Fruit fly (Drosophila melanogaster): Measurements from ENCODE around the gene CG5112.
A peak's percentile ranks its signal among the peaks of the same experiment; 100 is the strongest.

Gene CG5112

dm6 chr3R:25518099-25518567, 26.9 kb downstream of the CG5112 start (continued):
- TF ChIP-seq salr (GFP tag; optimal IDR thresholded peaks at IDR 0.05) (no peak), CG11902 (GFP tag; optimal IDR thresholded peaks at IDR 0.05) (no peak), Gug (GFP tag; IDR thresholded peaks at IDR 0.05) (no peak), Ets21C (GFP tag; optimal IDR thresholded peaks at IDR 0.05) (no peak), Blimp-1 (GFP tag; optimal IDR thresholded peaks at IDR 0.05) (no peak), Sox15 (GFP tag; optimal IDR thresholded peaks at IDR 0.05) (no peak), CG4318 (GFP tag; optimal IDR thresholded peaks at IDR 0.05) (no peak), fkh (GFP tag; optimal IDR thresholded peaks at IDR 0.05) (no peak), Eip78C (GFP tag) (peak; percentile 73), CG1621 (tag; optimal IDR thresholded peaks at IDR 0.05) (peak; percentile 14), CG6163 (GFP tag; IDR thresholded peaks at IDR 0.05) (peak; percentile 65; the same call in 2 of the 3 replicates)

- TF ChIP-seq Blimp-1 (GFP tag; optimal IDR thresholded peaks at IDR 0.05): peak; percentile 75
- no peak for TF ChIP-seq CG10631 (GFP tag; optimal IDR thresholded peaks at IDR 0.05)
Observed at dm6 chr3R:25518584-25518983, 27.3 kb downstream of the CG5112 start.

dm6 chr3R:25519465-25520071, 28.3 kb downstream of the CG5112 start:
- TF ChIP-seq Eip93F (GFP tag; optimal IDR thresholded peaks at IDR 0.05): no peak
- TF ChIP-seq Hr4 (GFP tag; optimal IDR thresholded peaks at IDR 0.05): peak; percentile 34
- no peak for TF ChIP-seq CG11902 (GFP tag; optimal IDR thresholded peaks at IDR 0.05)
- no peak for TF ChIP-seq CG11294 (GFP tag; IDR thresholded peaks at IDR 0.05)
- TF ChIP-seq eg (GFP tag; IDR thresholded peaks at IDR 0.05): no peak
- TF ChIP-seq CG4318 (GFP tag; optimal IDR thresholded peaks at IDR 0.05): no peak
- no peak for TF ChIP-seq CG34406 (GFP tag; optimal IDR thresholded peaks at IDR 0.05)
- no peak for TF ChIP-seq net (GFP tag; optimal IDR thresholded peaks at IDR 0.05)
- no peak for TF ChIP-seq spab (GFP tag; optimal IDR thresholded peaks at IDR 0.05)
- no peak for TF ChIP-seq CG3919 (GFP tag; optimal IDR thresholded peaks at IDR 0.05)
- peak in 1 of 2 experiments; percentile 5 for TF ChIP-seq ss (GFP tag; optimal IDR thresholded peaks at IDR 0.05)
- TF ChIP-seq CG31627 (GFP tag; optimal IDR thresholded peaks at IDR 0.05): no peak
- no peak for TF ChIP-seq Eip75B (GFP tag; optimal IDR thresholded peaks at IDR 0.05)
- TF ChIP-seq fd85E (GFP tag; optimal IDR thresholded peaks at IDR 0.05): no peak
- no peak for TF ChIP-seq topi (GFP tag; optimal IDR thresholded peaks at IDR 0.05)
- TF ChIP-seq CG9139 (GFP tag; optimal IDR thresholded peaks at IDR 0.05): no peak
- TF ChIP-seq acj6 (GFP tag; optimal IDR thresholded peaks at IDR 0.05): peak; percentile 15
- TF ChIP-seq pdm3 (GFP tag; optimal IDR thresholded peaks at IDR 0.05): peak; percentile 22
- TF ChIP-seq CG15336 (GFP tag; IDR thresholded peaks at IDR 0.05): no peak
- TF ChIP-seq Ets21C (GFP tag; optimal IDR thresholded peaks at IDR 0.05): no peak
- peak; percentile 3 for TF ChIP-seq OdsH (GFP tag; optimal IDR thresholded peaks at IDR 0.05)
- TF ChIP-seq CG32006 (GFP tag; optimal IDR thresholded peaks at IDR 0.05): peak; percentile 35
- no peak for TF ChIP-seq cyc (GFP tag; optimal IDR thresholded peaks at IDR 0.05)
- peak; percentile 29 for TF ChIP-seq CG10669 (GFP tag; optimal IDR thresholded peaks at IDR 0.05)
- TF ChIP-seq Gug (GFP tag; IDR thresholded peaks at IDR 0.05): no peak
- no peak for TF ChIP-seq fd59A (GFP tag; optimal IDR thresholded peaks at IDR 0.05)
- TF ChIP-seq CG8119 (GFP tag; IDR thresholded peaks at IDR 0.05): 0 out of 3 replicates have a peak, but pooled peaks have one; percentile 25
- peak; percentile 2 for TF ChIP-seq Smox (GFP tag; optimal IDR thresholded peaks at IDR 0.05)
- TF ChIP-seq CG6163 (GFP tag; IDR thresholded peaks at IDR 0.05): no peak
- TF ChIP-seq CG8632 (GFP tag; optimal IDR thresholded peaks at IDR 0.05): peak; percentile 16
- no peak for TF ChIP-seq Sox102F (GFP tag; optimal IDR thresholded peaks at IDR 0.05)
- no peak for TF ChIP-seq dsx (GFP tag; optimal IDR thresholded peaks at IDR 0.05; ENCODE audit: poor library complexity, severe bottlenecking)
- no peak for TF ChIP-seq CG6276 (GFP tag; optimal IDR thresholded peaks at IDR 0.05)
- TF ChIP-seq achi (GFP tag; optimal IDR thresholded peaks at IDR 0.05): peak; percentile 12
- TF ChIP-seq CG3032 (tag; optimal IDR thresholded peaks at IDR 0.05): no peak
- TF ChIP-seq Hr39 (GFP tag; optimal IDR thresholded peaks at IDR 0.05): peak; percentile 17
- no peak for TF ChIP-seq CG6854 (GFP tag; optimal IDR thresholded peaks at IDR 0.05)
- no peak for TF ChIP-seq Lpt (GFP tag; optimal IDR thresholded peaks at IDR 0.05)
- peak; percentile 25 for TF ChIP-seq CG6808 (GFP tag; optimal IDR thresholded peaks at IDR 0.05)
- TF ChIP-seq Sox15 (GFP tag; optimal IDR thresholded peaks at IDR 0.05): no peak
- no peak for TF ChIP-seq fkh (GFP tag; optimal IDR thresholded peaks at IDR 0.05)

Measured in whole organism, prepupa.